Fruit fly (Drosophila melanogaster): Measurements from ENCODE around the gene mthl5.

dm6 chr3R:11859534-11860254 is 27.3 kb downstream of the mthl5 start:
- TF ChIP-seq HLHmδ (GFP tag; optimal IDR thresholded peaks at IDR 0.05) (no peak), CG2199 (GFP tag; IDR thresholded peaks at IDR 0.05) (no peak), NfI (GFP tag; optimal IDR thresholded peaks at IDR 0.05) (no peak), CG18764 (GFP tag; optimal IDR thresholded peaks at IDR 0.05) (no peak), CG15696 (tag; optimal IDR thresholded peaks at IDR 0.05) (no peak), gt (GFP tag; IDR thresholded peaks at IDR 0.05) (no peak), Eip74EF (GFP tag; optimal IDR thresholded peaks at IDR 0.05) (no peak), so (GFP tag; IDR thresholded peaks at IDR 0.05) (no peak), Pdp1 (GFP tag; optimal IDR thresholded peaks at IDR 0.05) (no peak), CG2678 (tag; optimal IDR thresholded peaks at IDR 0.05) (no peak)

Measured in whole organism, embryonic.